Fruit fly (Drosophila melanogaster): ENCODE data around the gene Vps16A.

Vps16A gene

DNA sequence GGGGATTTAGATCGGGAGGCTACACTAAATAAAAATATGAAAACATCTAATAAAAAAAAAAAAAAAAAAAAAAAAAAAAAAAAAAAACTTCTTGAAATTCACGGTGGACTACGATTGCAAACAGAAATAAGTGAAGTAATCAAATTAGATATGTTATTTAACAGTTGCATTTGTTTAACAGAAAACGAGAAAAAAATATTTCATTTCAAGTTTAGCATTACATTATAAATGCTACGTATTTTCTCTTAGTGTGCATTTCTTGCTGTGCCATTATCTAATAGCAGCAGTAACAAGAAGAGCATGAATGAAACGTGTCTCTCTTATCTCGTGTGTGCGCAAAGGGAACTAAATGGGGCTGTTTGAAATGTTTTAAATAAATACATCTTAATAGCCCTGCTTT is 42.0 kb upstream of the Vps16A start (continued):
- TF ChIP-seq CG11560 (tag; IDR thresholded peaks at IDR 0.05) (no peak), CG31365 (tag; optimal IDR thresholded peaks at IDR 0.05) (no peak), CG8089 (GFP tag; optimal IDR thresholded peaks at IDR 0.05) (peak; percentile 39), CG8290 (GFP tag; optimal IDR thresholded peaks at IDR 0.05) (no peak), CG8290 (tag; optimal IDR thresholded peaks at IDR 0.05) (peak in 1 of 2 experiments; percentile 40), pum (GFP tag; optimal IDR thresholded peaks at IDR 0.05) (peak; percentile 62), Dek (tag; optimal IDR thresholded peaks at IDR 0.05) (peak; percentile 25), CG6272 (GFP tag; IDR thresholded peaks at IDR 0.05) (peak; percentile 52), lbe (GFP tag; optimal IDR thresholded peaks at IDR 0.05) (no peak), Sox100B (GFP tag; optimal IDR thresholded peaks at IDR 0.05) (peak; percentile 84), wor (GFP tag; IDR thresholded peaks at IDR 0.05) (peak; percentile 57), Nf-YC (tag; optimal IDR thresholded peaks at IDR 0.05) (peak; percentile 46), HmgD (GFP tag; optimal IDR thresholded peaks at IDR 0.05) (no peak), zfh2 (GFP tag; optimal IDR thresholded peaks at IDR 0.05) (no peak), sim (GFP tag; IDR thresholded peaks at IDR 0.05) (peak; percentile 74), tio (GFP tag; optimal IDR thresholded peaks at IDR 0.05) (peak; percentile 42), ken (GFP tag; IDR thresholded peaks at IDR 0.05) (no peak), Atf3 (GFP tag; optimal IDR thresholded peaks at IDR 0.05) (peak; percentile 25), vvl (GFP tag; IDR thresholded peaks at IDR 0.05) (peak; percentile 84), Atf6 (GFP tag; IDR thresholded peaks at IDR 0.05) (no peak; the same call in 1 of the 2 replicates), hb (GFP tag; IDR thresholded peaks at IDR 0.05; ENCODE audit: partially characterized antibody) (no peak), bab2 (GFP tag; optimal IDR thresholded peaks at IDR 0.05) (peak; percentile 44), Doc2 (GFP tag; IDR thresholded peaks at IDR 0.05) (no peak), dmrt11E (tag; optimal IDR thresholded peaks at IDR 0.05) (peak; percentile 61), Fer2 (tag; optimal IDR thresholded peaks at IDR 0.05) (no peak), CG6854 (GFP tag; optimal IDR thresholded peaks at IDR 0.05) (no peak), CG17829 (tag; optimal IDR thresholded peaks at IDR 0.05) (peak; percentile 86), Bgb (GFP tag; IDR thresholded peaks at IDR 0.05; ENCODE audit: partially characterized antibody) (no peak), odd (GFP tag; optimal IDR thresholded peaks at IDR 0.05) (no peak), Taf1 (GFP tag; IDR thresholded peaks at IDR 0.05) (no peak), sna (GFP tag; IDR thresholded peaks at IDR 0.05; ENCODE audit: partially characterized antibody) (no peak), Rfx (GFP tag; IDR thresholded peaks at IDR 0.05) (peak; percentile 65), ems (GFP tag; optimal IDR thresholded peaks at IDR 0.05) (peak; percentile 16), CG15011 (GFP tag; optimal IDR thresholded peaks at IDR 0.05) (no peak), Hsf (GFP tag; optimal IDR thresholded peaks at IDR 0.05) (peak; percentile 75), da (GFP tag; optimal IDR thresholded peaks at IDR 0.05) (peak; percentile 45), HHEX (GFP tag; optimal IDR thresholded peaks at IDR 0.05) (peak; percentile 52), Asciz (GFP tag; optimal IDR thresholded peaks at IDR 0.05) (peak; percentile 73), chn (GFP tag; optimal IDR thresholded peaks at IDR 0.05) (peak; percentile 32), CG31441 (GFP tag; IDR thresholded peaks at IDR 0.05) (peak; percentile 80), CG16779 (GFP tag; IDR thresholded peaks at IDR 0.05) (no peak), Abd-B (GFP tag; optimal IDR thresholded peaks at IDR 0.05) (peak; percentile 62), Antp (GFP tag; optimal IDR thresholded peaks at IDR 0.05) (peak; percentile 17), dmrt99B (tag; optimal IDR thresholded peaks at IDR 0.05) (peak; percentile 71), fu2 (GFP tag; optimal IDR thresholded peaks at IDR 0.05) (peak; percentile 42), CG34422 (GFP tag; IDR thresholded peaks at IDR 0.05) (peak; percentile 61; the same call in 2 of the 3 replicates), Dll (GFP tag; IDR thresholded peaks at IDR 0.05; ENCODE audit: partially characterized antibody) (no peak), CG12219 (GFP tag; optimal IDR thresholded peaks at IDR 0.05) (no peak), kni (GFP tag; optimal IDR thresholded peaks at IDR 0.05) (no peak), klu (GFP tag; IDR thresholded peaks at IDR 0.05) (peak; percentile 42; the same call in 1 of the 2 replicates), B-H2 (GFP tag; optimal IDR thresholded peaks at IDR 0.05) (no peak), Ets65A (GFP tag) (peak; percentile 91)
